Fruit fly (Drosophila melanogaster) S2 (cell line): ENCODE results near the gene sqz.

Experiments
- CG8478 ChIP-seq: fragments of >200 bp; optimal IDR thresholded peaks from 2 replicates; lab custom pipeline; 2018
- CTCF ChIP-seq, 2 experiments: fragments of >200 bp; optimal IDR thresholded peaks; 2 replicates each; lab custom pipeline; 2018

DNA sequence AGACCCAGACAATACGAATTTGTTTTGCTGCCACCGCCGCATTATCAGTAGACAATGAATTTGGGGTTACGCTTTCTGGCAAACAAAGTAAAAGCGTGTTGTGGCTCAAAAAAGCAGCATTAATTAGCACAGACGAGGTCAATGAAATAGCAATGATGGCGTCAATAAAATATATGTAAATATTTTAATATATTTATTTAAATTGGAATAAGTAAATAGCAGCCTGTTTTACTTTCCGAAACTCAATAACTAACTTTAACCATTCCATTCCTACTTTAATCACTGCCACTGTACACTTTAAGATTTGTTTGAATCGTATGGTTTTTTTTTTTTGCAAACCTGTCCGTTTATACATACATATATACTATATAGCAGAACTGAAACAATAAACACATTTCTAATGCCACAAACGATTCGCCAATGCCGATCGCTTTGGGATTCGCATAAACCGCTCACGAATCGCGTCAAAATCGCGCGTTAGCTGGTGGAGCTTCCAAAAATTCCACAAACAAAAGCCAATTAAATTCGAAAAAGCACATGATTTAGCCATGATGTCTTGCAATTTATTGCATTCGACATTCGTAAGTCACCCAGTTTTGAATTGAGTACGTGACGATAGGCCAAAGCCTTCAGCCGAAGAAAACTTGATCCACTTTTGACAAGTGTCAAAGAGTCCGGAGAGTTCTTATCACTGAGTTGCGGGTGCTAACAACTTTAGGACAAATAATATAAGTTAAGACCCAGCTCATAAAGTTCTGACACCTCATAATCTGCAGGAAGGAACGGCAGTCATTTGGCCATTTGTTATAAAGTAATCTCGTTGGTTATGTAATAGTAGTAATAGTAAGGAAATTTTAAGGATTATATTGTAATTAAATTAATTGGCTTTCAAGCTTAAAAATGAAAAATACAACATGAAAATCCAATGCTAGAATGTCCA, 11.9 kb upstream of the sqz start:
- TF ChIP-seq CTCF (optimal IDR thresholded peaks at IDR 0.05; lab: Kevin White, UChicago), result no peak
- no peak for TF ChIP-seq CG8478 (lab: Kevin White, UChicago)
